Worm (Caenorhabditis elegans) whole organism, late embryonic: ENCODE measurements around the gene nhr-97.
"Not testable (repeated sequence)": the region's sequence is repeated elsewhere in the genome, so short reads cannot be mapped to it uniquely, and the experiment has no call there.

Source experiments
- C08G9.2 ChIP-seq: sonication (generic microtip); optimal IDR thresholded peaks from 2 replicates; lab custom pipeline; 2016; ENCODE audit warnings: mild to moderate bottlenecking, missing genetic modification characterization, moderate library complexity, missing compliant biosample characterization
- C38D4.7 ChIP-seq: fragments of 200-800 bp; sonication (Bioruptor generic); optimal IDR thresholded peaks from 2 replicates; lab custom pipeline; 2018; ENCODE audit warnings: mild to moderate bottlenecking, missing genetic modification characterization, moderate library complexity, missing compliant biosample characterization
- K02D7.2 ChIP-seq: sonication (generic microtip); optimal IDR thresholded peaks from 2 replicates; lab custom pipeline; 2017; ENCODE audit warnings: mild to moderate bottlenecking, missing genetic modification characterization, missing compliant biosample characterization
- K09A11.1 ChIP-seq: sonication (generic microtip); optimal IDR thresholded peaks from 2 replicates; lab custom pipeline; 2017; ENCODE audit warnings: antibody characterized with exemption, mild to moderate bottlenecking, missing genetic modification characterization, missing compliant biosample characterization; ENCODE audit not compliant: insufficient read depth
- ahr-1 ChIP-seq: sonication (generic microtip); optimal IDR thresholded peaks from 2 replicates; lab custom pipeline; 2016; ENCODE audit warnings: missing genetic modification characterization, missing compliant biosample characterization
- ama-1 ChIP-seq: fragments of 150-350 bp; optimal IDR thresholded peaks from 2 replicates; lab custom pipeline; 2014
- ceh-18 ChIP-seq: sonication (generic microtip); optimal IDR thresholded peaks from 2 replicates; lab custom pipeline; 2016; ENCODE audit warnings: missing genetic modification characterization, missing compliant biosample characterization
- ceh-19 ChIP-seq: fragments of 200-800 bp; sonication (Bioruptor generic); optimal IDR thresholded peaks from 2 replicates; lab custom pipeline; 2018; ENCODE audit warnings: mild to moderate bottlenecking, missing genetic modification characterization, missing compliant biosample characterization
- ceh-22 ChIP-seq: sonication (generic microtip); optimal IDR thresholded peaks from 2 replicates; lab custom pipeline; 2017; ENCODE audit warnings: missing biosample characterization, missing genetic modification characterization
- ceh-31 ChIP-seq: sonication (generic microtip); optimal IDR thresholded peaks from 2 replicates; lab custom pipeline; 2016; ENCODE audit warnings: missing genetic modification characterization, missing compliant biosample characterization
- ceh-34 ChIP-seq: sonication (generic microtip); optimal IDR thresholded peaks from 2 replicates; lab custom pipeline; 2016; ENCODE audit warnings: mild to moderate bottlenecking, missing genetic modification characterization, missing compliant biosample characterization
- ceh-48 ChIP-seq: sonication (generic microtip); optimal IDR thresholded peaks from 2 replicates; lab custom pipeline; 2016; ENCODE audit warnings: missing genetic modification characterization, inconsistent platforms, missing compliant biosample characterization
- ceh-6 ChIP-seq: fragments of 200-800 bp; sonication (Bioruptor generic); optimal IDR thresholded peaks from 2 replicates; lab custom pipeline; 2018; ENCODE audit warnings: mild to moderate bottlenecking, missing genetic modification characterization, missing compliant biosample characterization
- ceh-9 ChIP-seq: sonication (generic microtip); optimal IDR thresholded peaks from 2 replicates; lab custom pipeline; 2016; ENCODE audit warnings: mild to moderate bottlenecking, missing genetic modification characterization, inconsistent platforms, missing compliant biosample characterization
- che-1 ChIP-seq: sonication (generic microtip); optimal IDR thresholded peaks from 2 replicates; lab custom pipeline; 2016; ENCODE audit warnings: mild to moderate bottlenecking, missing genetic modification characterization, missing compliant biosample characterization
- dve-1 ChIP-seq: sonication (generic microtip); optimal IDR thresholded peaks from 2 replicates; lab custom pipeline; 2017; ENCODE audit warnings: antibody characterized with exemption, mild to moderate bottlenecking, missing genetic modification characterization, missing compliant biosample characterization
- elt-4 ChIP-seq: sonication (generic microtip); optimal IDR thresholded peaks from 2 replicates; lab custom pipeline; 2016; ENCODE audit warnings: missing genetic modification characterization, missing compliant biosample characterization
- eyg-1 ChIP-seq: sonication (generic microtip); optimal IDR thresholded peaks from 2 replicates; lab custom pipeline; 2016; ENCODE audit warnings: missing genotype, missing genetic modification characterization, missing compliant biosample characterization
- fax-1 ChIP-seq: sonication (generic microtip); optimal IDR thresholded peaks from 2 replicates; lab custom pipeline; 2016; ENCODE audit warnings: missing genotype, missing genetic modification characterization, missing compliant biosample characterization
- fkh-10 ChIP-seq: fragments of 150-350 bp; optimal IDR thresholded peaks from 2 replicates; lab custom pipeline; 2014; ENCODE audit warnings: missing biosample characterization, missing genetic modification reagents, missing genetic modification characterization
- fkh-6 ChIP-seq: sonication (generic microtip); optimal IDR thresholded peaks from 2 replicates; lab custom pipeline; 2016; ENCODE audit warnings: missing genetic modification characterization, missing compliant biosample characterization
- hlh-15 ChIP-seq: sonication (generic microtip); optimal IDR thresholded peaks from 2 replicates; lab custom pipeline; 2016; ENCODE audit warnings: missing genetic modification characterization, missing compliant biosample characterization
- hlh-30 ChIP-seq: sonication (generic microtip); optimal IDR thresholded peaks from 2 replicates; lab custom pipeline; 2017; ENCODE audit warnings: antibody characterized with exemption, missing genetic modification characterization, missing compliant biosample characterization; ENCODE audit not compliant: insufficient read depth
- hlh-8 ChIP-seq: sonication (generic microtip); optimal IDR thresholded peaks from 2 replicates; lab custom pipeline; 2016; ENCODE audit warnings: missing genotype, missing genetic modification characterization, missing compliant biosample characterization
- lim-6 ChIP-seq: sonication (generic microtip); optimal IDR thresholded peaks from 2 replicates; lab custom pipeline; 2016; ENCODE audit warnings: missing genetic modification characterization, missing compliant biosample characterization
- lin-11 ChIP-seq: fragments of 200-800 bp; sonication (Bioruptor generic); optimal IDR thresholded peaks from 2 replicates; lab custom pipeline; 2018; ENCODE audit warnings: mild to moderate bottlenecking, missing genetic modification characterization, missing compliant biosample characterization
- nfya-1 ChIP-seq: sonication (generic microtip); optimal IDR thresholded peaks from 2 replicates; lab custom pipeline; 2017; ENCODE audit warnings: missing genetic modification characterization, mild to moderate bottlenecking, missing compliant biosample characterization, antibody characterized with exemption, moderate library complexity
- nhr-11 ChIP-seq: fragments of 150-350 bp; optimal IDR thresholded peaks from 2 replicates; lab custom pipeline; 2014; ENCODE audit warnings: missing biosample characterization, missing genetic modification characterization
- pag-3 ChIP-seq: sonication (generic microtip); optimal IDR thresholded peaks from 2 replicates; lab custom pipeline; 2016; ENCODE audit warnings: missing compliant biosample characterization, missing genetic modification characterization, borderline replicate concordance
- pha-2 ChIP-seq: sonication (generic microtip); optimal IDR thresholded peaks from 2 replicates; lab custom pipeline; 2017; ENCODE audit warnings: mild to moderate bottlenecking, missing genetic modification characterization, missing compliant biosample characterization
- pros-1 ChIP-seq: fragments of 150-350 bp; optimal IDR thresholded peaks from 2 replicates; lab custom pipeline; 2014; ENCODE audit warnings: missing biosample characterization, missing genetic modification reagents, missing genetic modification characterization
- ref-2 ChIP-seq: sonication (generic microtip); optimal IDR thresholded peaks from 2 replicates; lab custom pipeline; 2016; ENCODE audit warnings: missing genetic modification characterization, missing compliant biosample characterization
- rnt-1 ChIP-seq: sonication (generic microtip); optimal IDR thresholded peaks from 2 replicates; lab custom pipeline; 2016; ENCODE audit warnings: missing genetic modification characterization, missing compliant biosample characterization
- sdc-2 ChIP-seq: sonication (generic microtip); optimal IDR thresholded peaks from 2 replicates; lab custom pipeline; 2016; ENCODE audit warnings: missing genotype, missing genetic modification characterization, missing compliant biosample characterization
- sox-2 ChIP-seq: fragments of 200-800 bp; sonication (Bioruptor generic); IDR thresholded peaks from 2 replicates; pipeline ENCODE4 v1.3.6; 2022; ENCODE audit warnings: missing genetic modification reagents, missing genetic modification characterization, missing compliant biosample characterization
- sox-4 ChIP-seq: sonication (generic microtip); optimal IDR thresholded peaks from 2 replicates; lab custom pipeline; 2017; ENCODE audit warnings: mild to moderate bottlenecking, missing genetic modification characterization, inconsistent platforms, missing compliant biosample characterization
- tbx-2 ChIP-seq: sonication (generic microtip); optimal IDR thresholded peaks from 2 replicates; lab custom pipeline; 2016; ENCODE audit warnings: missing genetic modification characterization, missing compliant biosample characterization
- tbx-7 ChIP-seq: sonication (generic microtip); optimal IDR thresholded peaks from 2 replicates; lab custom pipeline; 2016; ENCODE audit warnings: missing genotype, missing genetic modification characterization, missing compliant biosample characterization
- ttx-3 ChIP-seq: sonication (generic microtip); optimal IDR thresholded peaks from 2 replicates; lab custom pipeline; 2016; ENCODE audit warnings: missing genetic modification reagents, missing genetic modification characterization, missing compliant biosample characterization
- unc-42 ChIP-seq: sonication (generic microtip); optimal IDR thresholded peaks from 2 replicates; lab custom pipeline; 2016; ENCODE audit warnings: missing genotype, missing genetic modification characterization, missing compliant biosample characterization
- unc-55 ChIP-seq: sonication (generic microtip); optimal IDR thresholded peaks from 2 replicates; lab custom pipeline; 2017; ENCODE audit warnings: missing biosample characterization, missing genetic modification reagents, missing genetic modification characterization
- unc-86 ChIP-seq: sonication (generic microtip); optimal IDR thresholded peaks from 2 replicates; lab custom pipeline; 2016; ENCODE audit warnings: missing genetic modification characterization, missing compliant biosample characterization
- zip-5 ChIP-seq: sonication (generic microtip); optimal IDR thresholded peaks from 2 replicates; lab custom pipeline; 2016; ENCODE audit warnings: missing genetic modification characterization, missing compliant biosample characterization
- ztf-16 ChIP-seq: sonication (generic microtip); optimal IDR thresholded peaks from 2 replicates; lab custom pipeline; 2017; ENCODE audit warnings: missing genetic modification characterization, missing compliant biosample characterization

nhr-97 gene

ce11 chrIV:9767054-9767453 is 9.6 kb downstream of the nhr-97 start, which contains the start of gene msp-79:
Gene msp-79, minus strand, starts transcription at chrIV:9767154.
- not testable (repeated sequence) for TF ChIP-seq ceh-34, pros-1, ref-2 (tag; lab: Kevin White, UChicago)

ce11 chrIV:9769746-9770145 is 12.3 kb downstream of the nhr-97 start, which contains the start of gene msp-78:
Gene msp-78, plus strand, starts transcription at chrIV:9770046.
- TF ChIP-seq ama-1 (lab: Kevin White, UChicago); ceh-19 (GFP tag; lab: Kevin White, UChicago); hlh-8 (tag; lab: Kevin White, UChicago): not testable (repeated sequence)

ce11 chrIV:9770798-9771197 is 13.4 kb downstream of the nhr-97 start:
- TF ChIP-seq tbx-2 (tag; lab: Kevin White, UChicago) (peak; percentile 62), ceh-9 (tag; lab: Kevin White, UChicago) (no peak), ref-2 (tag; lab: Kevin White, UChicago) (peak; percentile 20), che-1 (no peak), fax-1 (no peak), sox-4 (tag; lab: Kevin White, UChicago) (no peak), dve-1 (tag; lab: Kevin White, UChicago) (no peak), ceh-34 (tag; lab: Kevin White, UChicago) (no peak), ceh-22 (tag; lab: Kevin White, UChicago) (no peak), eyg-1 (tag; lab: Kevin White, UChicago) (no peak), C38D4.7 (GFP tag; lab: Kevin White, UChicago) (no peak), fkh-6 (tag; lab: Kevin White, UChicago) (no peak), unc-55 (GFP tag; lab: Kevin White, UChicago) (peak; percentile 98), ceh-31 (tag; lab: Kevin White, UChicago) (peak; percentile 9), elt-4 (tag; lab: Kevin White, UChicago) (no peak), ceh-18 (tag; lab: Kevin White, UChicago) (no peak), pha-2 (tag; lab: Kevin White, UChicago) (no peak), hlh-30 (tag; lab: Kevin White, UChicago) (no peak), ceh-48 (tag; lab: Kevin White, UChicago) (no peak), nhr-11 (tag; lab: Kevin White, UChicago) (no peak)
- TF ChIP-seq, all 69 proteins: peak for 4

ce11 chrIV:9772096-9772720 is 14.8 kb downstream of the nhr-97 start, which contains the start of gene cav-1:
Gene cav-1, plus strand, starts transcription at chrIV:9772510.
- TF ChIP-seq fkh-6 (tag; lab: Kevin White, UChicago) (no peak), C08G9.2 (tag; lab: Kevin White, UChicago) (no peak), lim-6 (no peak), rnt-1 (tag; lab: Kevin White, UChicago) (no peak), unc-42 (tag; lab: Kevin White, UChicago) (no peak), ceh-48 (tag; lab: Kevin White, UChicago) (no peak), zip-5 (tag; lab: Kevin White, UChicago) (no peak), ceh-6 (GFP tag; lab: Kevin White, UChicago) (no peak), pha-2 (tag; lab: Kevin White, UChicago) (no peak), sox-2 (GFP tag; lab: Robert Waterston, UW) (no peak), K02D7.2 (no peak), fkh-10 (GFP tag; lab: Kevin White, UChicago) (no peak), sdc-2 (tag; lab: Kevin White, UChicago) (no peak), pag-3 (tag; lab: Kevin White, UChicago) (no peak), lin-11 (tag; lab: Kevin White, UChicago) (no peak), ref-2 (tag; lab: Kevin White, UChicago) (peak; percentile 47), nfya-1 (tag; lab: Kevin White, UChicago) (peak; percentile 58), hlh-15 (no peak), unc-86 (tag; lab: Kevin White, UChicago) (no peak), ahr-1 (tag; lab: Kevin White, UChicago) (no peak), fax-1 (no peak), dve-1 (tag; lab: Kevin White, UChicago) (no peak), ztf-16 (tag; lab: Kevin White, UChicago) (no peak), K09A11.1 (tag; lab: Kevin White, UChicago) (no peak), ceh-18 (tag; lab: Kevin White, UChicago) (no peak), tbx-7 (tag; lab: Kevin White, UChicago) (no peak), ceh-31 (tag; lab: Kevin White, UChicago) (peak; percentile 53), elt-4 (tag; lab: Kevin White, UChicago) (no peak), ceh-19 (GFP tag; lab: Kevin White, UChicago) (no peak), ceh-9 (tag; lab: Kevin White, UChicago) (no peak), ttx-3 (tag; lab: Kevin White, UChicago) (no peak), tbx-2 (tag; lab: Kevin White, UChicago) (peak; percentile 31)
